Fruit fly (Drosophila melanogaster): ENCODE data around the gene Sfp78E.
A peak's percentile ranks its signal among the peaks of the same experiment; 100 is the strongest.

Sfp78E gene

DNA sequence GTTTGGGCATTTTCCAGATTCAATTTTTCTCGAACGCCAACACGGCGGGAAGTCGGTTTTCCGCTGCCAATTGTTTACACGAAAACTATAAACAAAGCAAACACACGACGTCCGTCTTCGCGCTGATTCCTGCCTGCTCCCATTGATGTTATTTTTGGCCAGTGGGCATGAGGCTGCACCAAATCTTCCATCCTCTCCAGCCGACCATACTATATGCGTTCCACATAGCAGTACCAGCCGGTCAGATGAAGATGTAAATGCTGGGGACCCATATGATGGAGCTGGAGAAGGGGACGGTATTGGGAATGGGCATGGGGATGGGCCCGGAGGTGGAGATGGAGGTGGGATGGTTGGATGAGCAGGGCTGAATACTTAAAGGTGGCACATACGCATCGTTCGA, 16.3 kb downstream of the Sfp78E start:
- no peak for TF ChIP-seq pad (GFP tag; optimal IDR thresholded peaks at IDR 0.05)
- no peak for TF ChIP-seq CG11617 (GFP tag; optimal IDR thresholded peaks at IDR 0.05)
- no peak for TF ChIP-seq kay (GFP tag; ENCODE audit: borderline replicate concordance)
- no peak for TF ChIP-seq bab1 (GFP tag; optimal IDR thresholded peaks at IDR 0.05)
- no peak for TF ChIP-seq Hr96 (GFP tag; optimal IDR thresholded peaks at IDR 0.05)
- no peak for TF ChIP-seq Mnt (GFP tag; optimal IDR thresholded peaks at IDR 0.05)
- no peak for TF ChIP-seq CG12768 (GFP tag; optimal IDR thresholded peaks at IDR 0.05)
- no peak for TF ChIP-seq toe (GFP tag; optimal IDR thresholded peaks at IDR 0.05)
- TF ChIP-seq CG1620 (GFP tag; optimal IDR thresholded peaks at IDR 0.05) = no peak
- TF ChIP-seq CG7045 (GFP tag; optimal IDR thresholded peaks at IDR 0.05) = no peak
- no peak for TF ChIP-seq CG5204 (GFP tag; optimal IDR thresholded peaks at IDR 0.05)
- TF ChIP-seq Clk (GFP tag; optimal IDR thresholded peaks at IDR 0.05) = no peak
- TF ChIP-seq Crg-1 (GFP tag; optimal IDR thresholded peaks at IDR 0.05) = no peak
- no peak for TF ChIP-seq cic (GFP tag; optimal IDR thresholded peaks at IDR 0.05)

DNA sequence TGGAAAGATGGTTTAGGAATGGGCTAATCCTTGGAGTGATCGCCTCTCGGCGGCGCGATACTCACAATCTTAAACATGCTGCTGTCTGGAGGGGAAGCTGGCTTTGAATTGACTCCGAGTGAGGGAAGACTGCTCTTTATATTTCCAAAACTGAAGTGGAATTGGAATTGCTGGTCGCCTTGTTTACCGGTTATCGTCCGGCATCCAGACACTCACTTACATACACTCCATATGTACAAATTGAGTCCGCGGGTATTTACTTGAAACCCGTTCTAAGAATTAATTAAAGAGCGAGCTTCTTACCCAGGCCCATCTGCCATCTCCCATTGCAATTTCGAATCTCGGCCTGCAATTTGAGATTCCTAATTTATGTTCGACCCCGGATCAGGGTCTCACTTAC, 17.0 kb downstream of the Sfp78E start, which contains the start of gene Cpr78E:
Cpr78E (minus strand) TSS at position 101 of the 400 bp plus-strand sequence.
- TF ChIP-seq kay (GFP tag; ENCODE audit: borderline replicate concordance) (no peak), CG12768 (GFP tag; optimal IDR thresholded peaks at IDR 0.05) (no peak), bab1 (GFP tag; optimal IDR thresholded peaks at IDR 0.05) (no peak), CG5204 (GFP tag; optimal IDR thresholded peaks at IDR 0.05) (no peak), tj (GFP tag; optimal IDR thresholded peaks at IDR 0.05) (no peak), cic (GFP tag; optimal IDR thresholded peaks at IDR 0.05) (no peak)

dm6 chr3L:21652768-21653167, 31.1 kb downstream of the Sfp78E start:
- TF ChIP-seq CG12768 (GFP tag; optimal IDR thresholded peaks at IDR 0.05) (no peak), kay (GFP tag; ENCODE audit: borderline replicate concordance) (peak; percentile 10), pad (GFP tag; optimal IDR thresholded peaks at IDR 0.05) (no peak), Mnt (GFP tag; optimal IDR thresholded peaks at IDR 0.05) (no peak), cic (GFP tag; optimal IDR thresholded peaks at IDR 0.05) (no peak), CG1620 (GFP tag; optimal IDR thresholded peaks at IDR 0.05) (peak; percentile 50), bab1 (GFP tag; optimal IDR thresholded peaks at IDR 0.05) (peak; percentile 67), CG33017 (tag; optimal IDR thresholded peaks at IDR 0.05) (no peak), CG5204 (GFP tag; optimal IDR thresholded peaks at IDR 0.05) (peak; percentile 47), CG7045 (GFP tag; optimal IDR thresholded peaks at IDR 0.05) (no peak), tj (GFP tag; optimal IDR thresholded peaks at IDR 0.05) (no peak), CG7101 (tag; optimal IDR thresholded peaks at IDR 0.05) (no peak), Hr96 (GFP tag; optimal IDR thresholded peaks at IDR 0.05) (peak; percentile 58), Crg-1 (GFP tag; optimal IDR thresholded peaks at IDR 0.05) (no peak), toe (GFP tag; optimal IDR thresholded peaks at IDR 0.05) (peak; percentile 32), CG11617 (GFP tag; optimal IDR thresholded peaks at IDR 0.05) (no peak), cnc (optimal IDR thresholded peaks at IDR 0.05) (no peak), Clk (GFP tag; optimal IDR thresholded peaks at IDR 0.05) (no peak), CG14711 (tag; optimal IDR thresholded peaks at IDR 0.05) (no peak), ovo (GFP tag; optimal IDR thresholded peaks at IDR 0.05) (peak; percentile 0)

DNA sequence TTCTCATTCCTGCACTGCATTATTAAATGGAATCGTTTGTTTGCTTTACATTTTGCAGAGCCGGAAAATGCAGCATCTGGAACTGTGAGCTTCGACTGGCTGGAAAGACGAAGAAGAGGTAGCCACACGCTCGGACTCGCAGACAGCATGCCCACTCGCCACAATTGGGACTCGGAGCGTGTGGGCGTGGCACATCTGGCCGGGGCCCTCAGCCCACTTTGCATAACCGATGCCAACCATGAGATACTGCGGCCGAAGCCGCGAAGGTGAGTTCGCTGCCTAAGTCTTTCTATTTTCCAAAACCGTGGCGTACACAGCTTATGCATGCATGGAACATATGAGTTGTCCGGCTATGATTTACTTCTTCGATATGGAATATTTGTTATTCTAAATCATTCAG, 31.7 kb downstream of the Sfp78E start:
- TF ChIP-seq toe (GFP tag; optimal IDR thresholded peaks at IDR 0.05) (no peak), CG7045 (GFP tag; optimal IDR thresholded peaks at IDR 0.05) (no peak), pad (GFP tag; optimal IDR thresholded peaks at IDR 0.05) (no peak), Crg-1 (GFP tag; optimal IDR thresholded peaks at IDR 0.05) (no peak), cic (GFP tag; optimal IDR thresholded peaks at IDR 0.05) (no peak), CG11617 (GFP tag; optimal IDR thresholded peaks at IDR 0.05) (no peak), cnc (optimal IDR thresholded peaks at IDR 0.05) (no peak), CG33017 (tag; optimal IDR thresholded peaks at IDR 0.05) (no peak), CG5204 (GFP tag; optimal IDR thresholded peaks at IDR 0.05) (no peak), Clk (GFP tag; optimal IDR thresholded peaks at IDR 0.05) (no peak), tj (GFP tag; optimal IDR thresholded peaks at IDR 0.05) (no peak), bab1 (GFP tag; optimal IDR thresholded peaks at IDR 0.05) (no peak), CG7101 (tag; optimal IDR thresholded peaks at IDR 0.05) (no peak), CG1620 (GFP tag; optimal IDR thresholded peaks at IDR 0.05) (no peak), Hr96 (GFP tag; optimal IDR thresholded peaks at IDR 0.05) (no peak), CG14711 (tag; optimal IDR thresholded peaks at IDR 0.05) (no peak), kay (GFP tag; ENCODE audit: borderline replicate concordance) (no peak), ovo (GFP tag; optimal IDR thresholded peaks at IDR 0.05) (no peak), CG12768 (GFP tag; optimal IDR thresholded peaks at IDR 0.05) (no peak), Mnt (GFP tag; optimal IDR thresholded peaks at IDR 0.05) (no peak)

dm6 chr3L:21651412-21651811, 32.4 kb downstream of the Sfp78E start:
- TF ChIP-seq cnc (optimal IDR thresholded peaks at IDR 0.05) (no peak), CG14711 (tag; optimal IDR thresholded peaks at IDR 0.05) (no peak)

- TF ChIP-seq CG12768 (GFP tag; optimal IDR thresholded peaks at IDR 0.05) = no peak
- TF ChIP-seq Clk (GFP tag; optimal IDR thresholded peaks at IDR 0.05) = no peak
- TF ChIP-seq Mnt (GFP tag; optimal IDR thresholded peaks at IDR 0.05) = no peak
- TF ChIP-seq CG5204 (GFP tag; optimal IDR thresholded peaks at IDR 0.05) = no peak
- TF ChIP-seq tj (GFP tag; optimal IDR thresholded peaks at IDR 0.05) = no peak
Measured at dm6 chr3L:21647853-21648252, 36.0 kb downstream of the Sfp78E start.

- no peak for TF ChIP-seq Mnt (GFP tag; optimal IDR thresholded peaks at IDR 0.05)
- no peak for TF ChIP-seq CG12768 (GFP tag; optimal IDR thresholded peaks at IDR 0.05)
- TF ChIP-seq kay (GFP tag; ENCODE audit: borderline replicate concordance) = no peak
- TF ChIP-seq cnc (optimal IDR thresholded peaks at IDR 0.05) = no peak
- no peak for TF ChIP-seq bab1 (GFP tag; optimal IDR thresholded peaks at IDR 0.05)
- TF ChIP-seq toe (GFP tag; optimal IDR thresholded peaks at IDR 0.05) = no peak
- no peak for TF ChIP-seq CG33017 (tag; optimal IDR thresholded peaks at IDR 0.05)
- TF ChIP-seq CG1620 (GFP tag; optimal IDR thresholded peaks at IDR 0.05) = no peak
- no peak for TF ChIP-seq CG5204 (GFP tag; optimal IDR thresholded peaks at IDR 0.05)
- no peak for TF ChIP-seq CG11617 (GFP tag; optimal IDR thresholded peaks at IDR 0.05)
- TF ChIP-seq CG7101 (tag; optimal IDR thresholded peaks at IDR 0.05) = no peak
- TF ChIP-seq CG7045 (GFP tag; optimal IDR thresholded peaks at IDR 0.05) = no peak
- TF ChIP-seq Clk (GFP tag; optimal IDR thresholded peaks at IDR 0.05) = no peak
- TF ChIP-seq ovo (GFP tag; optimal IDR thresholded peaks at IDR 0.05) = no peak
- TF ChIP-seq pad (GFP tag; optimal IDR thresholded peaks at IDR 0.05) = no peak
Measured at dm6 chr3L:21645878-21646277, 38.0 kb downstream of the Sfp78E start.

All from whole organism, adult.